ENCODE assay signal across 3 worm cellular contexts in the genomic region with DNA sequence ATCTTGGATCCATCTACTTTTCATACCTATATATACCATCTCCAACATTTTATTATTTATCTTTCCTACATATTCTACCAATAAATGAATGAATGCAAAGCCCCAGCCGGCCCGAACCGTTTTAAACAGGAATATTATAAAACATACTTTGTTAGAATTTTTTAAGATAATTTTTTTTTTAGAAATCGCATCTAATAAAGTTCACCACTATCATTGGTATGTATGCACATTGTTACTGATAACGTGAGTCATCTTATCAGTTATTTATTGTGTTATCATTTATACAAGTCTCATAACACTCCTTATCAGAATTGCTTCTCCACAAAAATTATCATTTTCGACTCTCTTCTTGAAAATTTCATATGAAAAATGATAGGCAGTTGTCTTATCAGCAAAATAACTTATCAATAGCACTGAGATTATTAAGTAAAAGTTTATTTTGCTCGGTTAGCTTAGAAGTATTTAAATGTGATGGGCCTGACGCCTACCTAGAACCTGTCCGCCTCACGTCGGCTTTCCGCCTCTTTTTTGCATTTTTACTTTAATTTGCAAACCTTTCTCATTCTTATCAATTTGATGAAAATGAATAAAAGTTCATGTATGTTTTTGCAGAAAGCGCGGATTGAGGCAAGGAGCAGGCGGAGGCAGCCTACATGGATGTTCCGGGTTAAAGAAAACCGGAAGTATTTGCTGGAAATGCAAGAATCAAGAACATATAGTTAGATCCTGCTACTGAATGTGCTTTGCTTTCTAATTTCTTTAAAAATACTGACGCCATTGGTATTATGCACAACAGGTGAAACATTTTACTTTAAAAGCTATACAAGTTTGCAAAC.
A peak's percentile ranks its signal among the peaks of the same experiment; 100 is the strongest.
TF ChIP-seq lines count a peak whose summit lies in the region.

srz-62 (plus strand) TSS at position 786 of the 836 bp plus-strand sequence.

TF ChIP-seq in whole organism, L1 larva, 84 proteins besides CTCF, POLR2A, EP300 and RAD21 (continued from another document):
- peak; percentile 100 for TF ChIP-seq pqm-1 (tag; optimal IDR thresholded peaks at IDR 0.05; lab: Kevin White, UChicago)
- peak; percentile 40 for TF ChIP-seq nhr-90 (tag; optimal IDR thresholded peaks at IDR 0.05; lab: Kevin White, UChicago; ENCODE audit: poor library complexity)
- TF ChIP-seq hpl-2 (GFP tag; optimal IDR thresholded peaks at IDR 0.05; lab: Kevin White, UChicago) = peak; percentile 5
- peak; percentile 68 for TF ChIP-seq pax-3 (tag; optimal IDR thresholded peaks at IDR 0.05; lab: Kevin White, UChicago)
- TF ChIP-seq F16B12.6 (tag; optimal IDR thresholded peaks at IDR 0.05; lab: Kevin White, UChicago) = no peak
- peak in 1 of 2 experiments; percentile 61 for TF ChIP-seq lsy-2 (tag; optimal IDR thresholded peaks at IDR 0.05; lab: Kevin White, UChicago)

TF ChIP-seq in whole organism, L4 larva, 104 proteins besides CTCF, POLR2A, EP300 and RAD21 (continued from another document):
- TF ChIP-seq zfp-3 (GFP tag; conservative IDR thresholded peaks at IDR 0.05; lab: Robert Waterston, UW) = 0 out of 2 replicates have a peak, but pooled peaks have one; percentile 26
- TF ChIP-seq hif-1 (tag; optimal IDR thresholded peaks at IDR 0.05; lab: Kevin White, UChicago) = no peak
- TF ChIP-seq pha-4 (GFP tag; IDR thresholded peaks at IDR 0.05; lab: Robert Waterston, UW) = no peak
- TF ChIP-seq pha-4 (tag; optimal IDR thresholded peaks at IDR 0.05; lab: Kevin White, UChicago) = peak; percentile 16
- TF ChIP-seq lin-1 (GFP tag; IDR thresholded peaks at IDR 0.05; lab: Robert Waterston, UW) = peak; percentile 97
- peak; percentile 99 for TF ChIP-seq nhr-77 (tag; optimal IDR thresholded peaks at IDR 0.05; lab: Kevin White, UChicago)
- peak; percentile 99 for TF ChIP-seq dmd-6 (GFP tag; IDR thresholded peaks at IDR 0.05; lab: Robert Waterston, UW)
- TF ChIP-seq php-3 (GFP tag; IDR thresholded peaks at IDR 0.05; lab: Robert Waterston, UW) = peak; percentile 98
- peak; percentile 87 for TF ChIP-seq fos-1 (tag; optimal IDR thresholded peaks at IDR 0.05; lab: Kevin White, UChicago)
- TF ChIP-seq snpc-4 (tag; optimal IDR thresholded peaks at IDR 0.05; lab: Kevin White, UChicago) = no peak
- peak; percentile 53 for TF ChIP-seq T20F7.1 (GFP tag; optimal IDR thresholded peaks at IDR 0.05; lab: Kevin White, UChicago)
- peak; percentile 47 for TF ChIP-seq duxl-1 (tag; optimal IDR thresholded peaks at IDR 0.05; lab: Kevin White, UChicago; ENCODE audit: poor library complexity)
- TF ChIP-seq nhr-28 (tag; optimal IDR thresholded peaks at IDR 0.05; lab: Kevin White, UChicago) = peak; percentile 97
- TF ChIP-seq unc-62 (GFP tag; optimal IDR thresholded peaks at IDR 0.05 in 1 of 2; lab: Kevin White, UChicago) = peak in 1 of 2 experiments; percentile 63
- no peak for TF ChIP-seq unc-62 (tag; optimal IDR thresholded peaks at IDR 0.05; lab: Kevin White, UChicago)
- TF ChIP-seq mes-2 (tag; optimal IDR thresholded peaks at IDR 0.05; lab: Kevin White, UChicago; ENCODE audit: poor library complexity, severe bottlenecking) = no peak
- peak; percentile 95 for TF ChIP-seq tra-1 (GFP tag; IDR thresholded peaks at IDR 0.05; lab: Robert Waterston, UW)
- no peak for TF ChIP-seq F37D6.2 (tag; optimal IDR thresholded peaks at IDR 0.05; lab: Kevin White, UChicago)
- TF ChIP-seq ctbp-1 (GFP tag; IDR thresholded peaks at IDR 0.05; lab: Robert Waterston, UW) = no peak

TF ChIP-seq in whole organism, young adult, 124 proteins besides CTCF, POLR2A, EP300 and RAD21 (continued from another document):
- TF ChIP-seq dpff-1 (tag; optimal IDR thresholded peaks at IDR 0.05; lab: Kevin White, UChicago) = no peak
- no peak for TF ChIP-seq akir-1 (GFP tag; optimal IDR thresholded peaks at IDR 0.05; lab: Kevin White, UChicago)
- TF ChIP-seq nhr-27 (tag; optimal IDR thresholded peaks at IDR 0.05; lab: Kevin White, UChicago) = no peak
- peak in 1 of 2 experiments; percentile 48 for TF ChIP-seq let-607 (tag; optimal IDR thresholded peaks at IDR 0.05; lab: Kevin White, UChicago)
- no peak for TF ChIP-seq chd-7 (tag; optimal IDR thresholded peaks at IDR 0.05; lab: Kevin White, UChicago)
- TF ChIP-seq aptf-2 (GFP tag; conservative IDR thresholded peaks at IDR 0.05; lab: Robert Waterston, UW) = no peak
- TF ChIP-seq ekl-4 (GFP tag; IDR thresholded peaks at IDR 0.05; lab: Robert Waterston, UW) = no peak
- TF ChIP-seq egrh-3 (GFP tag; IDR thresholded peaks at IDR 0.05; lab: Robert Waterston, UW) = no peak
- TF ChIP-seq ztf-3 (GFP tag; optimal IDR thresholded peaks at IDR 0.05; lab: Kevin White, UChicago) = no peak
- TF ChIP-seq nhr-179 (tag; optimal IDR thresholded peaks at IDR 0.05; lab: Kevin White, UChicago) = no peak
- TF ChIP-seq mes-4 (tag; optimal IDR thresholded peaks at IDR 0.05; lab: Kevin White, UChicago) = no peak
- no peak for TF ChIP-seq T07F8.4 (tag; optimal IDR thresholded peaks at IDR 0.05; lab: Kevin White, UChicago)
- TF ChIP-seq mcd-1 (GFP tag; IDR thresholded peaks at IDR 0.05; lab: Robert Waterston, UW) = no peak
- TF ChIP-seq ceh-91 (GFP tag; IDR thresholded peaks at IDR 0.05; lab: Robert Waterston, UW) = no peak
- TF ChIP-seq atf-7 (tag; optimal IDR thresholded peaks at IDR 0.05; lab: Kevin White, UChicago) = peak; percentile 82
- no peak for TF ChIP-seq F10E7.11 (tag; optimal IDR thresholded peaks at IDR 0.05; lab: Kevin White, UChicago)
- TF ChIP-seq unc-62 (GFP tag; optimal IDR thresholded peaks at IDR 0.05; lab: Kevin White, UChicago) = peak; percentile 88
- no peak for TF ChIP-seq lin-26 (GFP tag; IDR thresholded peaks at IDR 0.05; lab: Robert Waterston, UW)
- no peak for TF ChIP-seq pbrm-1 (GFP tag; IDR thresholded peaks at IDR 0.05; lab: Robert Waterston, UW)
- no peak for TF ChIP-seq Y67H2A.10 (GFP tag; conservative IDR thresholded peaks at IDR 0.05; lab: Robert Waterston, UW)
- no peak for TF ChIP-seq F57C9.4 (tag; optimal IDR thresholded peaks at IDR 0.05; lab: Kevin White, UChicago)
- no peak for TF ChIP-seq nfya-1 (tag; optimal IDR thresholded peaks at IDR 0.05; lab: Kevin White, UChicago; ENCODE audit: borderline replicate concordance, insufficient read depth)
- TF ChIP-seq ceh-79 (tag; optimal IDR thresholded peaks at IDR 0.05; lab: Kevin White, UChicago) = no peak
- TF ChIP-seq snpc-4 (GFP tag; optimal IDR thresholded peaks at IDR 0.05; lab: Kevin White, UChicago) = no peak
- TF ChIP-seq snpc-4 (tag; optimal IDR thresholded peaks at IDR 0.05; lab: Kevin White, UChicago) = no peak
- TF ChIP-seq K11D2.4 (GFP tag; IDR thresholded peaks at IDR 0.05; lab: Robert Waterston, UW) = no peak
- peak; percentile 17 for TF ChIP-seq tbp1 (GFP tag; optimal IDR thresholded peaks at IDR 0.05; lab: Kevin White, UChicago)
- TF ChIP-seq ztf-26 (tag; optimal IDR thresholded peaks at IDR 0.05; lab: Kevin White, UChicago) = no peak
- TF ChIP-seq tlf-1 (GFP tag; optimal IDR thresholded peaks at IDR 0.05; lab: Kevin White, UChicago) = peak; percentile 50
- TF ChIP-seq B0035.1 (tag; optimal IDR thresholded peaks at IDR 0.05; lab: Kevin White, UChicago) = no peak
- no peak for TF ChIP-seq zim-3 (tag; optimal IDR thresholded peaks at IDR 0.05; lab: Kevin White, UChicago)
- no peak for TF ChIP-seq snpc-1.3 (tag; optimal IDR thresholded peaks at IDR 0.05; lab: Kevin White, UChicago; ENCODE audit: insufficient read depth)
- peak; percentile 89 for TF ChIP-seq ets-4 (GFP tag; optimal IDR thresholded peaks at IDR 0.05; lab: Kevin White, UChicago)
- TF ChIP-seq hmg-1.2 (GFP tag; IDR thresholded peaks at IDR 0.05; lab: Robert Waterston, UW) = no peak
- no peak for TF ChIP-seq madf-10 (tag; optimal IDR thresholded peaks at IDR 0.05; lab: Kevin White, UChicago)
- TF ChIP-seq rcor-1 (GFP tag; IDR thresholded peaks at IDR 0.05; lab: Robert Waterston, UW) = no peak
- peak; percentile 82 for TF ChIP-seq ztf-22 (GFP tag; optimal IDR thresholded peaks at IDR 0.05; lab: Kevin White, UChicago)
- no peak for TF ChIP-seq egl-44 (GFP tag; IDR thresholded peaks at IDR 0.05; lab: Robert Waterston, UW)
- TF ChIP-seq egl-18 (GFP tag; IDR thresholded peaks at IDR 0.05; lab: Robert Waterston, UW) = no peak
- no peak for TF ChIP-seq cebp-2 (GFP tag; IDR thresholded peaks at IDR 0.05; lab: Robert Waterston, UW)
- no peak for TF ChIP-seq Y53G8AR.9 (GFP tag; conservative IDR thresholded peaks at IDR 0.05; lab: Robert Waterston, UW)
- peak; percentile 95 for TF ChIP-seq nhr-80 (tag; optimal IDR thresholded peaks at IDR 0.05; lab: Kevin White, UChicago)
- no peak for TF ChIP-seq sptf-2 (GFP tag; optimal IDR thresholded peaks at IDR 0.05; lab: Kevin White, UChicago)
- TF ChIP-seq D2030.7 (GFP tag; IDR thresholded peaks at IDR 0.05; lab: Robert Waterston, UW) = no peak
- TF ChIP-seq tbx-9 (tag; optimal IDR thresholded peaks at IDR 0.05; lab: Kevin White, UChicago; ENCODE audit: borderline replicate concordance) = no peak
- TF ChIP-seq bed-1 (GFP tag; IDR thresholded peaks at IDR 0.05; lab: Robert Waterston, UW) = no peak
- TF ChIP-seq Y53F4B.3 (GFP tag; IDR thresholded peaks at IDR 0.05; lab: Robert Waterston, UW) = no peak
- TF ChIP-seq B0261.1 (tag; optimal IDR thresholded peaks at IDR 0.05; lab: Kevin White, UChicago) = no peak
- no peak for TF ChIP-seq F49E8.2 (tag; optimal IDR thresholded peaks at IDR 0.05; lab: Kevin White, UChicago; ENCODE audit: insufficient read depth)
- peak; percentile 44; the same call in 1 of the 2 replicates for TF ChIP-seq Y56A3A.18 (GFP tag; IDR thresholded peaks at IDR 0.05; lab: Robert Waterston, UW)
- no peak for TF ChIP-seq hlh-12 (tag; optimal IDR thresholded peaks at IDR 0.05; lab: Kevin White, UChicago)
